Fruit fly (Drosophila melanogaster) whole organism, embryonic: Measurements from ENCODE around the gene Lcp65Ag2.

Source experiments
- Abd-B ChIP-seq: fragments of 200-800 bp; sonication (Bioruptor generic); optimal IDR thresholded peaks from 2 replicates; lab custom pipeline; 2018; ENCODE audit warnings: missing biosample characterization, mild to moderate bottlenecking, missing genetic modification characterization, moderate library complexity
- Antp ChIP-seq: fragments of 200-800 bp; sonication (Bioruptor generic); optimal IDR thresholded peaks from 3 replicates; lab custom pipeline; 2016; ENCODE audit warnings: missing biosample characterization, missing genetic modification characterization
- Asciz ChIP-seq: fragments of 200-800 bp; sonication (Bioruptor generic); optimal IDR thresholded peaks from 2 replicates; lab custom pipeline; 2017; ENCODE audit warnings: missing biosample characterization, mild to moderate bottlenecking, missing genetic modification characterization, missing genetic modification reagents
- Bdp1 ChIP-seq: fragments of 200-800 bp; sonication (Bioruptor generic); optimal IDR thresholded peaks from 3 replicates; lab custom pipeline; 2016; ENCODE audit warnings: missing biosample characterization, missing genetic modification characterization
- CG11504 ChIP-seq: fragments of 200-800 bp; sonication (Bioruptor generic); optimal IDR thresholded peaks from 3 replicates; lab custom pipeline; 2019; ENCODE audit warnings: missing biosample characterization, mild to moderate bottlenecking, missing genetic modification characterization, moderate library complexity
- CG12299 ChIP-seq: fragments of 200-800 bp; sonication (Bioruptor generic); optimal IDR thresholded peaks from 2 replicates; lab custom pipeline; 2018; ENCODE audit warnings: missing biosample characterization, mild to moderate bottlenecking, missing genetic modification characterization
- CG13424 ChIP-seq: fragments of 200-800 bp; sonication (Bioruptor generic); optimal IDR thresholded peaks from 2 replicates; lab custom pipeline; 2019; ENCODE audit warnings: missing biosample characterization, mild to moderate bottlenecking, missing genetic modification characterization, moderate library complexity
- CG14014 ChIP-seq: fragments of 200-800 bp; sonication (Bioruptor generic); IDR thresholded peaks from 2 replicates; pipeline ENCODE4 v1.3.6; 2022; ENCODE audit warnings: missing biosample characterization, missing genetic modification characterization
- CG14860 ChIP-seq: fragments of 200-800 bp; sonication (Bioruptor generic); IDR thresholded peaks from 3 replicates; pipeline ENCODE4 v1.3.6; 2022; ENCODE audit warnings: missing biosample characterization, missing genetic modification characterization; ENCODE audit not compliant: partially characterized antibody
- CG18262 ChIP-seq: fragments of 200-800 bp; optimal IDR thresholded peaks from 3 replicates; lab custom pipeline; 2019; ENCODE audit warnings: missing biosample characterization, mild to moderate bottlenecking, missing genetic modification characterization, moderate library complexity
- CG18599 ChIP-seq: fragments of 200-800 bp; sonication (Bioruptor generic); optimal IDR thresholded peaks from 3 replicates; lab custom pipeline; 2017; ENCODE audit warnings: missing biosample characterization, missing genetic modification characterization, mild to moderate bottlenecking, moderate library complexity, missing genetic modification reagents
- CG18619 ChIP-seq: fragments of 200-800 bp; sonication (Bioruptor generic); optimal IDR thresholded peaks from 3 replicates; lab custom pipeline; 2017; ENCODE audit warnings: missing biosample characterization, mild to moderate bottlenecking, missing genetic modification characterization
- CG2889 ChIP-seq: fragments of 200-800 bp; sonication (Bioruptor generic); IDR thresholded peaks from 3 replicates; pipeline ENCODE4 v1.3.6; 2022; ENCODE audit warnings: missing biosample characterization, missing genetic modification characterization
- CG30020 ChIP-seq: fragments of 200-800 bp; optimal IDR thresholded peaks from 2 replicates; lab custom pipeline; 2019; ENCODE audit warnings: missing biosample characterization, mild to moderate bottlenecking, missing genetic modification characterization, moderate library complexity
- CG3281 ChIP-seq: fragments of 200-800 bp; sonication (Bioruptor generic); optimal IDR thresholded peaks from 3 replicates; lab custom pipeline; 2017; ENCODE audit warnings: missing biosample characterization, mild to moderate bottlenecking, missing genetic modification characterization
- CG33557 ChIP-seq: fragments of 200-800 bp; sonication (Bioruptor generic); optimal IDR thresholded peaks from 2 replicates; lab custom pipeline; 2019; ENCODE audit warnings: missing biosample characterization, mild to moderate bottlenecking, missing genetic modification characterization, moderate library complexity
- CG34422 ChIP-seq: fragments of 200-800 bp; sonication (Bioruptor generic); IDR thresholded peaks from 3 replicates; pipeline ENCODE4 v1.3.6; 2022; ENCODE audit warnings: missing biosample characterization, missing genetic modification characterization
- CG3847 ChIP-seq: fragments of 200-800 bp; sonication (Bioruptor generic); IDR thresholded peaks from 2 replicates; pipeline ENCODE4 v1.3.6; 2022; ENCODE audit warnings: missing biosample characterization, missing genetic modification characterization
- CG4424 ChIP-seq: fragments of 200-800 bp; sonication (Bioruptor generic); optimal IDR thresholded peaks from 3 replicates; lab custom pipeline; 2016; ENCODE audit warnings: missing biosample characterization, missing genetic modification characterization
- CG4820 ChIP-seq: fragments of 200-800 bp; sonication (Bioruptor generic); optimal IDR thresholded peaks from 3 replicates; lab custom pipeline; 2016; ENCODE audit warnings: missing biosample characterization, missing genetic modification characterization
- CG9609 ChIP-seq: fragments of 200-800 bp; sonication (Bioruptor generic); optimal IDR thresholded peaks from 3 replicates; lab custom pipeline; 2016; ENCODE audit warnings: missing biosample characterization, missing genetic modification characterization
- Camta ChIP-seq: fragments of 200-800 bp; sonication (Bioruptor generic); optimal IDR thresholded peaks from 2 replicates; lab custom pipeline; 2016; ENCODE audit warnings: missing biosample characterization, missing genetic modification characterization
- CoRest ChIP-seq: fragments of 200-800 bp; sonication (Bioruptor generic); optimal IDR thresholded peaks from 3 replicates; lab custom pipeline; 2018; ENCODE audit warnings: missing biosample characterization, mild to moderate bottlenecking, missing genetic modification characterization, moderate library complexity
- D ChIP-seq, 2 experiments: fragments of 200-800 bp in 1 of 2; fragments of >200 bp in 1 of 2; sonication (Bioruptor generic) in 1 of 2; optimal IDR thresholded peaks; 2 replicates in 1 of 2; 3 replicates in 1 of 2; lab custom pipeline; 2017; ENCODE audit warnings: mild to moderate bottlenecking in 1 of 2, missing biosample characterization in 1 of 2, missing genetic modification characterization in 1 of 2, missing genetic modification reagents in 1 of 2
- Dad ChIP-seq: fragments of 200-800 bp; sonication (Bioruptor generic); optimal IDR thresholded peaks from 3 replicates; lab custom pipeline; 2016; ENCODE audit warnings: missing biosample characterization, missing genetic modification characterization
- Deaf1 ChIP-seq: fragments of 200-800 bp; optimal IDR thresholded peaks from 3 replicates; lab custom pipeline; 2019; ENCODE audit warnings: missing biosample characterization, mild to moderate bottlenecking, missing genetic modification characterization, moderate library complexity
- Dp ChIP-seq: fragments of 200-800 bp; sonication (Bioruptor generic); optimal IDR thresholded peaks from 2 replicates; lab custom pipeline; 2018; ENCODE audit warnings: missing biosample characterization, mild to moderate bottlenecking, missing genetic modification characterization, moderate library complexity
- Fer3 ChIP-seq: fragments of 200-800 bp; sonication (Bioruptor generic); optimal IDR thresholded peaks from 2 replicates; lab custom pipeline; 2018; ENCODE audit warnings: missing biosample characterization, mild to moderate bottlenecking, missing genetic modification characterization, moderate library complexity
- GATAe ChIP-seq: fragments of 200-800 bp; sonication (Bioruptor generic); conservative IDR thresholded peaks from 2 replicates; pipeline ENCODE4 v1.3.6; 2022; ENCODE audit warnings: missing biosample characterization, missing genetic modification characterization
- Gsc ChIP-seq: fragments of 200-800 bp; sonication (Bioruptor generic); IDR thresholded peaks from 2 replicates; pipeline ENCODE4 v1.3.6; 2022; ENCODE audit warnings: missing biosample characterization, missing genetic modification characterization
- Hr39 ChIP-seq: fragments of >200 bp; optimal IDR thresholded peaks from 2 replicates; lab custom pipeline; 2017
- Hsf ChIP-seq: fragments of 200-800 bp; sonication (Bioruptor generic); optimal IDR thresholded peaks from 3 replicates; lab custom pipeline; 2016; ENCODE audit warnings: missing biosample characterization, missing genetic modification characterization
- Poxn ChIP-seq: fragments of 200-800 bp; sonication (Bioruptor generic); IDR thresholded peaks from 2 replicates; pipeline ENCODE4 v1.3.6; 2022; ENCODE audit warnings: missing biosample characterization, missing genetic modification characterization
- Ravus ChIP-seq: fragments of 200-800 bp; sonication (Bioruptor generic); IDR thresholded peaks from 2 replicates; pipeline ENCODE4 v1.3.6; 2022; ENCODE audit warnings: missing biosample characterization, missing genetic modification characterization
- Xbp1 ChIP-seq: fragments of 200-800 bp; sonication (Bioruptor generic); optimal IDR thresholded peaks from 3 replicates; lab custom pipeline; 2016; ENCODE audit warnings: missing biosample characterization, mild to moderate bottlenecking, missing genetic modification characterization
- cg ChIP-seq: fragments of 200-800 bp; sonication (Bioruptor generic); optimal IDR thresholded peaks from 3 replicates; lab custom pipeline; 2019; ENCODE audit warnings: missing biosample characterization, mild to moderate bottlenecking, missing genetic modification characterization, moderate library complexity
- chif ChIP-seq, 2 experiments: fragments of 200-800 bp; sonication (Bioruptor generic); optimal IDR thresholded peaks; 3 replicates each; lab custom pipeline; 2016; ENCODE audit warnings: missing biosample characterization in 2 of 2, missing genetic modification characterization in 2 of 2
- corto ChIP-seq: fragments of 200-800 bp; sonication (Bioruptor generic); optimal IDR thresholded peaks from 2 replicates; lab custom pipeline; 2016; ENCODE audit warnings: missing biosample characterization, mild to moderate bottlenecking, missing genetic modification characterization, moderate library complexity
- disco-r ChIP-seq: fragments of 200-800 bp; sonication (Bioruptor generic); optimal IDR thresholded peaks from 2 replicates; lab custom pipeline; 2016; ENCODE audit warnings: missing biosample characterization, missing genetic modification characterization
- emc ChIP-seq: fragments of 200-800 bp; sonication (Bioruptor generic); optimal IDR thresholded peaks from 2 replicates; lab custom pipeline; 2016; ENCODE audit warnings: missing biosample characterization, missing genetic modification characterization
- gce ChIP-seq: fragments of 200-800 bp; sonication (Bioruptor generic); IDR thresholded peaks from 3 replicates; pipeline ENCODE4 v1.3.6; 2022; ENCODE audit warnings: missing biosample characterization, missing genetic modification characterization
- hth ChIP-seq: fragments of >200 bp; optimal IDR thresholded peaks from 2 replicates; lab custom pipeline; 2017; ENCODE audit warnings: inconsistent platforms
- kni ChIP-seq: fragments of 200-800 bp; sonication (Bioruptor generic); optimal IDR thresholded peaks from 3 replicates; lab custom pipeline; 2017; ENCODE audit warnings: mild to moderate bottlenecking, missing biosample characterization, missing genetic modification reagents, missing genetic modification characterization
- otp ChIP-seq: fragments of 200-800 bp; sonication (Bioruptor generic); IDR thresholded peaks from 3 replicates; pipeline ENCODE4, ENCODE4 v1.3.6; 2022; ENCODE audit warnings: missing biosample characterization, missing genetic modification characterization
- peb ChIP-seq: fragments of 200-800 bp; sonication (Bioruptor generic); IDR thresholded peaks from 2 replicates; pipeline ENCODE4 v1.3.6; 2022; ENCODE audit warnings: missing biosample characterization, missing genetic modification characterization
- psq ChIP-seq: fragments of 200-800 bp; sonication (Bioruptor generic); optimal IDR thresholded peaks from 2 replicates; lab custom pipeline; 2017; ENCODE audit warnings: missing biosample characterization, missing genetic modification characterization
- ranshi ChIP-seq: fragments of 200-800 bp; sonication (Bioruptor generic); IDR thresholded peaks from 2 replicates; pipeline ENCODE4 v1.3.6; 2022; ENCODE audit warnings: missing biosample characterization, missing genetic modification characterization
- sd ChIP-seq: fragments of 200-800 bp; sonication (Bioruptor generic); optimal IDR thresholded peaks from 3 replicates; lab custom pipeline; 2018; ENCODE audit warnings: missing biosample characterization, mild to moderate bottlenecking, missing genetic modification characterization, moderate library complexity
- sna ChIP-seq: fragments of 200-800 bp; sonication (Bioruptor generic); IDR thresholded peaks from 2 replicates; pipeline ENCODE4 v1.3.6; 2022; ENCODE audit warnings: missing biosample characterization, missing genetic modification characterization; ENCODE audit not compliant: partially characterized antibody
- ssp ChIP-seq: fragments of 200-800 bp; sonication (Bioruptor generic); IDR thresholded peaks from 2 replicates; pipeline ENCODE4 v1.3.6; 2022; ENCODE audit warnings: missing biosample characterization, missing genetic modification characterization
- unc-4 ChIP-seq: fragments of 200-800 bp; sonication (Bioruptor generic); IDR thresholded peaks from 2 replicates; pipeline ENCODE4 v1.3.6; 2022; ENCODE audit warnings: missing biosample characterization, missing genetic modification characterization; ENCODE audit not compliant: partially characterized antibody

Lcp65Ag2 gene

dm6 chr3L:6094697-6095096 lies 38.7 kb downstream of the Lcp65Ag2 start, which contains the start of the genes CG10467 and loj (continued):
- TF ChIP-seq Ravus (GFP tag; lab: Robert Waterston, UW), result peak; percentile 88
- peak; percentile 95 for TF ChIP-seq CG11504 (tag; lab: Kevin White, UChicago)
- TF ChIP-seq Camta, result peak; percentile 81
- peak; percentile 97 for TF ChIP-seq CG4424
- peak; percentile 98 for TF ChIP-seq ranshi (GFP tag; lab: Robert Waterston, UW)
- TF ChIP-seq Bdp1, result peak; percentile 78
- TF ChIP-seq CG18599, result peak; percentile 94
- TF ChIP-seq ssp (GFP tag; lab: Robert Waterston, UW), result peak; percentile 93
- peak; percentile 92 for TF ChIP-seq CG33557 (GFP tag; lab: Kevin White, UChicago)
- no peak for TF ChIP-seq D (optimal IDR thresholded peaks at IDR 0.05; lab: Kevin White, UChicago)
- TF ChIP-seq D (GFP tag; optimal IDR thresholded peaks at IDR 0.05; lab: Kevin White, UChicago), result peak; percentile 91
- TF ChIP-seq Antp (GFP tag; lab: Kevin White, UChicago), result peak; percentile 73
- TF ChIP-seq Dp (GFP tag; lab: Kevin White, UChicago), result peak; percentile 72
- peak; percentile 93 for TF ChIP-seq Poxn (GFP tag; lab: Robert Waterston, UW)
- TF ChIP-seq CG9609 (GFP tag; lab: Kevin White, UChicago), result peak; percentile 80
- TF ChIP-seq corto (GFP tag; lab: Kevin White, UChicago), result no peak
- TF ChIP-seq hth, result no peak
- peak; percentile 87 for TF ChIP-seq CG30020
- peak; percentile 94 for TF ChIP-seq otp (GFP tag; lab: Robert Waterston, UW)
- TF ChIP-seq CG18619 (GFP tag; lab: Kevin White, UChicago), result peak; percentile 93
- peak; percentile 92 for TF ChIP-seq GATAe (GFP tag; lab: Robert Waterston, UW)
- no peak for TF ChIP-seq Hr39
- peak; percentile 96 for TF ChIP-seq CG4820 (GFP tag; lab: Kevin White, UChicago)
- peak; percentile 97 for TF ChIP-seq Fer3 (tag; lab: Kevin White, UChicago)
- peak; percentile 84 for TF ChIP-seq sna (GFP tag; lab: Robert Waterston, UW)
- TF ChIP-seq CG14860 (GFP tag; lab: Robert Waterston, UW), result peak; percentile 61; the same call in 2 of the 3 replicates
- TF ChIP-seq Abd-B (GFP tag; lab: Kevin White, UChicago), result peak; percentile 99
- peak; percentile 98 for TF ChIP-seq CoRest (tag; lab: Kevin White, UChicago)
- TF ChIP-seq Dad, result peak; percentile 73
- peak; percentile 96 for TF ChIP-seq CG2889 (GFP tag; lab: Robert Waterston, UW)
- TF ChIP-seq Asciz, result peak; percentile 87
- TF ChIP-seq psq (GFP tag; lab: Kevin White, UChicago), result peak; percentile 91
- TF ChIP-seq CG13424, result peak; percentile 98
- TF ChIP-seq kni (GFP tag; lab: Kevin White, UChicago), result peak; percentile 77
- peak; percentile 78 to 88 for TF ChIP-seq chif (GFP tag; optimal IDR thresholded peaks at IDR 0.05; lab: Kevin White, UChicago)
- TF ChIP-seq CG14014 (GFP tag; lab: Robert Waterston, UW), result peak; percentile 97
- peak; percentile 81 for TF ChIP-seq CG12299 (tag; lab: Kevin White, UChicago)
- peak; percentile 72 for TF ChIP-seq unc-4 (GFP tag; lab: Robert Waterston, UW)
- peak; percentile 72 for TF ChIP-seq emc (GFP tag; lab: Kevin White, UChicago)
- peak; percentile 98 for TF ChIP-seq CG3847 (GFP tag; lab: Robert Waterston, UW)
- TF ChIP-seq peb (GFP tag; lab: Robert Waterston, UW), result peak; percentile 92
- TF ChIP-seq sd (tag; lab: Kevin White, UChicago), result peak; percentile 90
- TF ChIP-seq disco-r (GFP tag; lab: Kevin White, UChicago), result peak; percentile 5
- peak; percentile 94 for TF ChIP-seq Hsf (GFP tag; lab: Kevin White, UChicago)
- peak; percentile 92 for TF ChIP-seq CG18262 (tag; lab: Kevin White, UChicago)
- peak; percentile 90 for TF ChIP-seq gce (GFP tag; lab: Robert Waterston, UW)
- TF ChIP-seq CG34422, result peak; percentile 98
- TF ChIP-seq cg (GFP tag; lab: Kevin White, UChicago), result no peak
- TF ChIP-seq Gsc (GFP tag; lab: Robert Waterston, UW), result peak; percentile 95
- peak; percentile 98 for TF ChIP-seq Xbp1 (GFP tag; lab: Kevin White, UChicago)
- TF ChIP-seq Deaf1 (tag; lab: Kevin White, UChicago), result peak; percentile 73
- peak; percentile 91 for TF ChIP-seq CG3281 (GFP tag; lab: Kevin White, UChicago)
